Worm (Caenorhabditis elegans): Measurements from ENCODE around the gene sfxn-1.1.

ce11 chrII:9560895-9561294, 42.2 kb upstream of the sfxn-1.1 start:
- TF ChIP-seq dao-5 (tag; optimal IDR thresholded peaks at IDR 0.05) (no peak), him-1 (tag; optimal IDR thresholded peaks at IDR 0.05) (no peak), W03F9.2 (tag; optimal IDR thresholded peaks at IDR 0.05) (no peak)

Measured in whole organism, L4/young adult.